Fruit fly (Drosophila melanogaster) whole organism, embryonic: ENCODE data around the gene mAChR-B.
A peak's percentile ranks its signal among the peaks of the same experiment; 100 is the strongest.

ENCODE experiments used
- Ada2b ChIP-seq: fragments of 200-800 bp; sonication (Bioruptor generic); IDR thresholded peaks from 2 replicates; pipeline ENCODE4 v1.3.6; 2022; ENCODE audit warnings: missing biosample characterization, missing genetic modification characterization
- Atf6 ChIP-seq: fragments of 200-800 bp; sonication (Bioruptor generic); IDR thresholded peaks from 2 replicates; pipeline ENCODE4 v1.3.6; 2022; ENCODE audit warnings: missing biosample characterization, missing genetic modification characterization
- B-H2 ChIP-seq: fragments of 200-800 bp; sonication (Bioruptor generic); optimal IDR thresholded peaks from 2 replicates; lab custom pipeline; 2018; ENCODE audit warnings: missing biosample characterization, mild to moderate bottlenecking, missing genetic modification characterization
- Bteb2 ChIP-seq: fragments of 200-800 bp; sonication (Bioruptor generic); optimal IDR thresholded peaks from 2 replicates; lab custom pipeline; 2016; ENCODE audit warnings: missing biosample characterization, missing genetic modification characterization
- CG10209 ChIP-seq: fragments of 200-800 bp; sonication (Bioruptor generic); optimal IDR thresholded peaks from 3 replicates; lab custom pipeline; 2017; ENCODE audit warnings: missing biosample characterization, mild to moderate bottlenecking, missing genetic modification characterization, missing genetic modification reagents
- CG10462 ChIP-seq: fragments of 200-800 bp; sonication (Bioruptor generic); optimal IDR thresholded peaks from 2 replicates; lab custom pipeline; 2016; ENCODE audit warnings: missing biosample characterization, missing genetic modification characterization
- CG10654 ChIP-seq: fragments of 200-800 bp; sonication (Bioruptor generic); optimal IDR thresholded peaks from 2 replicates; lab custom pipeline; 2016; ENCODE audit warnings: missing biosample characterization, missing genetic modification characterization
- CG10979 ChIP-seq: fragments of 200-800 bp; sonication (Bioruptor generic); optimal IDR thresholded peaks from 2 replicates; lab custom pipeline; 2018; ENCODE audit warnings: missing biosample characterization, mild to moderate bottlenecking, missing genetic modification characterization, moderate library complexity
- CG12769 ChIP-seq: fragments of 200-800 bp; sonication (Bioruptor generic); optimal IDR thresholded peaks from 2 replicates; lab custom pipeline; 2019; ENCODE audit warnings: missing biosample characterization, mild to moderate bottlenecking, missing genetic modification characterization, moderate library complexity
- CG13123 ChIP-seq: fragments of 200-800 bp; sonication (Bioruptor generic); optimal IDR thresholded peaks from 2 replicates; lab custom pipeline; 2016; ENCODE audit warnings: missing biosample characterization, missing genetic modification characterization
- CG13775 ChIP-seq: fragments of 200-800 bp; sonication (Bioruptor generic); optimal IDR thresholded peaks from 3 replicates; lab custom pipeline; 2017; ENCODE audit warnings: missing biosample characterization, mild to moderate bottlenecking, missing genetic modification characterization
- CG13894 ChIP-seq: fragments of 200-800 bp; sonication (Bioruptor generic); optimal IDR thresholded peaks from 3 replicates; lab custom pipeline; 2018; ENCODE audit warnings: missing biosample characterization, mild to moderate bottlenecking, missing genetic modification characterization, moderate library complexity
- CG14965 ChIP-seq: fragments of 200-800 bp; sonication (Bioruptor generic); optimal IDR thresholded peaks from 2 replicates; lab custom pipeline; 2016; ENCODE audit warnings: missing biosample characterization, missing genetic modification characterization, borderline replicate concordance
- CG1603 ChIP-seq: fragments of 200-800 bp; sonication (Bioruptor generic); optimal IDR thresholded peaks from 2 replicates; lab custom pipeline; 2019; ENCODE audit warnings: missing biosample characterization, mild to moderate bottlenecking, missing genetic modification characterization, moderate library complexity
- CG1647 ChIP-seq: fragments of 200-800 bp; sonication (Bioruptor generic); optimal IDR thresholded peaks from 3 replicates; lab custom pipeline; 2016; ENCODE audit warnings: missing biosample characterization, missing genetic modification characterization
- CG16779 ChIP-seq: fragments of 200-800 bp; sonication (Bioruptor generic); IDR thresholded peaks from 2 replicates; pipeline ENCODE4 v1.3.6; 2022; ENCODE audit warnings: missing biosample characterization, missing genetic modification characterization
- CG16815 ChIP-seq: fragments of 200-800 bp; sonication (Bioruptor generic); optimal IDR thresholded peaks from 3 replicates; lab custom pipeline; 2017; ENCODE audit warnings: missing biosample characterization, mild to moderate bottlenecking, missing genetic modification characterization
- CG2116 ChIP-seq: fragments of 200-800 bp; sonication (Bioruptor generic); optimal IDR thresholded peaks from 3 replicates; lab custom pipeline; 2018; ENCODE audit warnings: missing biosample characterization, mild to moderate bottlenecking, missing genetic modification characterization
- CG2202 ChIP-seq: fragments of 200-800 bp; sonication (Bioruptor generic); optimal IDR thresholded peaks from 2 replicates; lab custom pipeline; 2018; ENCODE audit warnings: missing biosample characterization, mild to moderate bottlenecking, missing genetic modification characterization
- CG34422 ChIP-seq: fragments of 200-800 bp; sonication (Bioruptor generic); IDR thresholded peaks from 3 replicates; pipeline ENCODE4 v1.3.6; 2022; ENCODE audit warnings: missing biosample characterization, missing genetic modification characterization
- CG3847 ChIP-seq: fragments of 200-800 bp; sonication (Bioruptor generic); IDR thresholded peaks from 2 replicates; pipeline ENCODE4 v1.3.6; 2022; ENCODE audit warnings: missing biosample characterization, missing genetic modification characterization
- CG6813 ChIP-seq: fragments of 200-800 bp; sonication (Bioruptor generic); optimal IDR thresholded peaks from 2 replicates; lab custom pipeline; 2017; ENCODE audit warnings: missing biosample characterization, missing genetic modification characterization, mild to moderate bottlenecking, moderate library complexity, missing genetic modification reagents
- CrebB ChIP-seq: fragments of 200-800 bp; sonication (Bioruptor generic); optimal IDR thresholded peaks from 3 replicates; lab custom pipeline; 2018; ENCODE audit warnings: missing biosample characterization, mild to moderate bottlenecking, missing genetic modification characterization
- Dip2 ChIP-seq: fragments of 200-800 bp; sonication (Bioruptor generic); IDR thresholded peaks from 2 replicates; pipeline ENCODE4 v1.3.6; 2022; ENCODE audit warnings: missing biosample characterization, missing genetic modification characterization
- Dref ChIP-seq: fragments of 200-800 bp; sonication (Bioruptor generic); IDR thresholded peaks from 2 replicates; pipeline ENCODE4 v1.3.6; 2022; ENCODE audit warnings: missing biosample characterization, missing genetic modification characterization
- Drgx ChIP-seq: fragments of 200-800 bp; sonication (Bioruptor generic); IDR thresholded peaks from 2 replicates; pipeline ENCODE4 v1.3.6; 2022; ENCODE audit warnings: missing biosample characterization, missing genetic modification characterization
- HLH4C ChIP-seq: fragments of 200-800 bp; sonication (Bioruptor generic); IDR thresholded peaks from 3 replicates; pipeline ENCODE4 v1.3.6; 2022; ENCODE audit warnings: missing biosample characterization, missing genetic modification characterization; ENCODE audit not compliant: partially characterized antibody
- Hr39 ChIP-seq: fragments of >200 bp; optimal IDR thresholded peaks from 2 replicates; lab custom pipeline; 2017
- Max ChIP-seq: fragments of 200-800 bp; sonication (Bioruptor generic); optimal IDR thresholded peaks from 2 replicates; lab custom pipeline; 2016; ENCODE audit warnings: missing biosample characterization, mild to moderate bottlenecking, missing genetic modification characterization
- NC2β ChIP-seq: fragments of 200-800 bp; sonication (Bioruptor generic); optimal IDR thresholded peaks from 2 replicates; lab custom pipeline; 2016; ENCODE audit warnings: missing biosample characterization, missing genetic modification characterization
- Opbp ChIP-seq: fragments of 200-800 bp; sonication (Bioruptor generic); IDR thresholded peaks from 3 replicates; pipeline ENCODE4 v1.3.6; 2022; ENCODE audit warnings: missing biosample characterization, missing genetic modification characterization; ENCODE audit not compliant: partially characterized antibody
- Optix ChIP-seq: fragments of 200-800 bp; sonication (Bioruptor generic); IDR thresholded peaks from 3 replicates; pipeline ENCODE4 v1.3.6; 2022; ENCODE audit warnings: missing biosample characterization, missing genetic modification characterization
- amos ChIP-seq: fragments of 200-800 bp; sonication (Bioruptor generic); IDR thresholded peaks from 2 replicates; pipeline ENCODE4 v1.3.6; 2022; ENCODE audit warnings: missing biosample characterization, missing genetic modification characterization; ENCODE audit not compliant: partially characterized antibody
- dati ChIP-seq: fragments of 200-800 bp; sonication (Bioruptor generic); IDR thresholded peaks from 2 replicates; pipeline ENCODE4 v1.3.6; 2022; ENCODE audit warnings: missing biosample characterization, missing genetic modification characterization
- dm ChIP-seq: fragments of 200-800 bp; sonication (Bioruptor generic); optimal IDR thresholded peaks from 3 replicates; lab custom pipeline; 2016; ENCODE audit warnings: missing biosample characterization, missing genetic modification characterization
- emc ChIP-seq: fragments of 200-800 bp; sonication (Bioruptor generic); optimal IDR thresholded peaks from 2 replicates; lab custom pipeline; 2016; ENCODE audit warnings: missing biosample characterization, missing genetic modification characterization
- eyg ChIP-seq: fragments of 200-800 bp; sonication (Bioruptor generic); optimal IDR thresholded peaks from 3 replicates; lab custom pipeline; 2016; ENCODE audit warnings: missing biosample characterization, missing genetic modification characterization
- gsb ChIP-seq: fragments of 200-800 bp; sonication (Bioruptor generic); IDR thresholded peaks from 2 replicates; pipeline ENCODE4 v1.3.6; 2022; ENCODE audit warnings: missing biosample characterization, missing genetic modification characterization
- ind ChIP-seq: fragments of 200-800 bp; sonication (Bioruptor generic); optimal IDR thresholded peaks from 3 replicates; lab custom pipeline; 2016; ENCODE audit warnings: missing biosample characterization, missing genetic modification characterization
- lbe ChIP-seq: fragments of 200-800 bp; sonication (Bioruptor generic); optimal IDR thresholded peaks from 2 replicates; lab custom pipeline; 2016; ENCODE audit warnings: missing biosample characterization, mild to moderate bottlenecking, missing genetic modification characterization
- maf-S ChIP-seq: fragments of 200-800 bp; sonication (Bioruptor generic); optimal IDR thresholded peaks from 2 replicates; lab custom pipeline; 2016; ENCODE audit warnings: missing biosample characterization, missing genetic modification characterization
- nau ChIP-seq: fragments of 200-800 bp; sonication (Bioruptor generic); optimal IDR thresholded peaks from 3 replicates; lab custom pipeline; 2017; ENCODE audit warnings: missing biosample characterization, mild to moderate bottlenecking, missing genetic modification characterization, missing genetic modification reagents
- odd ChIP-seq: fragments of 200-800 bp; sonication (Bioruptor generic); optimal IDR thresholded peaks from 2 replicates; lab custom pipeline; 2017; ENCODE audit warnings: missing biosample characterization, mild to moderate bottlenecking, missing genetic modification characterization
- sc ChIP-seq, 3 experiments: fragments of >200 bp in 2 of 3; fragments of 200-800 bp in 1 of 3; sonication (Bioruptor generic) in 1 of 3; optimal IDR thresholded peaks; 2 replicates in 2 of 3; 3 replicates in 1 of 3; lab custom pipeline; 2017; ENCODE audit warnings: mild to moderate bottlenecking in 1 of 3, missing biosample characterization in 1 of 3, missing genetic modification characterization in 1 of 3, missing genetic modification reagents in 1 of 3
- slou ChIP-seq: fragments of 200-800 bp; sonication (Bioruptor generic); optimal IDR thresholded peaks from 3 replicates; lab custom pipeline; 2016; ENCODE audit warnings: missing biosample characterization, missing genetic modification characterization
- so ChIP-seq: fragments of 200-800 bp; sonication (Bioruptor generic); IDR thresholded peaks from 3 replicates; pipeline ENCODE4 v1.3.6; 2022; ENCODE audit warnings: missing biosample characterization, missing genetic modification characterization
- stc ChIP-seq: fragments of 200-800 bp; sonication (Bioruptor generic); IDR thresholded peaks from 2 replicates; pipeline ENCODE4 v1.3.6; 2022; ENCODE audit warnings: missing biosample characterization, missing genetic modification characterization
- sug ChIP-seq: fragments of 200-800 bp; optimal IDR thresholded peaks from 2 replicates; lab custom pipeline; 2019; ENCODE audit warnings: missing biosample characterization, mild to moderate bottlenecking, missing genetic modification characterization, moderate library complexity
- wor ChIP-seq: fragments of 200-800 bp; sonication (Bioruptor generic); IDR thresholded peaks from 2 replicates; pipeline ENCODE4 v1.3.6; 2022; ENCODE audit warnings: missing biosample characterization, missing genetic modification characterization

Gene mAChR-B

DNA sequence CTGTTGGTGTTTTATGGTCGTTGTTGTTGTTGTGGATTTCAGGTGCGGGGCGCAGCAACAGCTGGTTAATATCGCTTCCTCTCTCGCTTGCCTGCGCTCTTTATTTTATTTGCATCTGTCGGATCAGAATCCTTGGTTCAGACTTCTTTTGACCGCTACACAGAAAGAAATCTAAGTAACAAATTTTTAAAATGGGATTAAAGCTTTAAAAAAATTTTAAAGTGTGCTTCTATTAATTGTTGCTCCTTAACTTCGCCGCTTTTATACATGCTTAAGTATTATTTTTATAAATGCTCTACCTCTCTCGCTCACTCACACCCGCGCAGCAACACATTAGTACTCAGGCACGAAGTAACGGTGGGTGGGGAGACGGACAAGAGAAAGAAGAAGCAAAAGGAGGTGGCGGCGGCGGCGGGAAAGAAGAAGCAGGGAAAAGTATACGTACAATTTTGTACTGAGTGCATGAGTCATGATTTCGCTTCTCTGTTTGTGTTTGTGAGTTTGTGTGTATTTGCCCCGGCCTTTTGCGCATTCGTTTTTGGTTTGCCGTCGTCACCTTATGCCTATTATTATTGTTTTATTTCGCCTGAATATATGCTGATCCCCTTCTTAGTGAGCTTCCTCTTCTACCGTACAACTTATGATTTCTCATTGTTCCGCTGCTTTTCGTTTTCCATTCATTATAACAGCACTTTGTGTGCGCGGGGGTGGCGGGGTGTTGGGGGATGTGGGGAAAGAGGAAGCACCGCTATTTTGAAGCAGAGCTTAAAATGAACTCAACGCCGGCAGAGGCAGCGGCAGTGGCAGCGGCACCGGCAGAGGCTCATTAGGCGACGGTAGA is 55.0 kb downstream of the mAChR-B start (continued):
- TF ChIP-seq nau: peak; percentile 85
- TF ChIP-seq CG16779 (GFP tag; lab: Robert Waterston, UW): peak; percentile 45; the same call in 1 of the 2 replicates
- TF ChIP-seq Dref (GFP tag; lab: Robert Waterston, UW): no peak
- no peak for TF ChIP-seq Dip2 (GFP tag; lab: Robert Waterston, UW)
- peak; percentile 82 for TF ChIP-seq Optix
- peak; percentile 71 for TF ChIP-seq Drgx (GFP tag; lab: Robert Waterston, UW)
- peak; percentile 70 for TF ChIP-seq CG1603 (tag; lab: Kevin White, UChicago)
- peak; percentile 58 for TF ChIP-seq odd (GFP tag; lab: Kevin White, UChicago)
- peak; percentile 49 for TF ChIP-seq CG13123
- peak; percentile 37 for TF ChIP-seq slou
- no peak for TF ChIP-seq CG14965 (GFP tag; lab: Kevin White, UChicago)
- peak; percentile 63 for TF ChIP-seq CG13894 (tag; lab: Kevin White, UChicago)
- TF ChIP-seq CG10979 (tag; lab: Kevin White, UChicago): peak; percentile 89
- TF ChIP-seq CG6813 (GFP tag; lab: Kevin White, UChicago): peak; percentile 86
- peak; percentile 48 for TF ChIP-seq CG16815
- TF ChIP-seq CG10654 (GFP tag; lab: Kevin White, UChicago): peak; percentile 69
- peak; percentile 80 for TF ChIP-seq Atf6 (GFP tag; lab: Robert Waterston, UW)
- peak; percentile 76 for TF ChIP-seq ind (GFP tag; lab: Kevin White, UChicago)
- TF ChIP-seq HLH4C: no peak
- peak; percentile 88 for TF ChIP-seq lbe (GFP tag; lab: Kevin White, UChicago)
- no peak for TF ChIP-seq dati (GFP tag; lab: Robert Waterston, UW)
- TF ChIP-seq Hr39: no peak
- TF ChIP-seq CG12769 (tag; lab: Kevin White, UChicago): peak; percentile 67
- TF ChIP-seq amos: no peak
- TF ChIP-seq B-H2 (GFP tag; lab: Kevin White, UChicago): peak; percentile 26
- TF ChIP-seq eyg (GFP tag; lab: Kevin White, UChicago): peak; percentile 73
- TF ChIP-seq CG10462 (GFP tag; lab: Kevin White, UChicago): peak; percentile 44
- TF ChIP-seq wor: no peak
- peak; percentile 77 for TF ChIP-seq Ada2b (GFP tag; lab: Robert Waterston, UW)
- TF ChIP-seq sc (optimal IDR thresholded peaks at IDR 0.05; lab: Kevin White, UChicago): no peak
- TF ChIP-seq sc (GFP tag; optimal IDR thresholded peaks at IDR 0.05; lab: Kevin White, UChicago): peak; percentile 54
- TF ChIP-seq CG2116 (GFP tag; lab: Kevin White, UChicago): peak; percentile 67
- TF ChIP-seq Max (GFP tag; lab: Kevin White, UChicago): peak; percentile 75
- peak; percentile 78 for TF ChIP-seq CG13775 (GFP tag; lab: Kevin White, UChicago)
- peak; percentile 79 for TF ChIP-seq CG1647
- TF ChIP-seq Opbp (GFP tag; lab: Robert Waterston, UW): no peak
- peak; percentile 75 for TF ChIP-seq Bteb2
- peak; percentile 37 for TF ChIP-seq maf-S
- peak; percentile 81 for TF ChIP-seq CG34422 (GFP tag; lab: Robert Waterston, UW)
- peak; percentile 57 for TF ChIP-seq dm (GFP tag; lab: Kevin White, UChicago)
- TF ChIP-seq sug: peak; percentile 53
- TF ChIP-seq emc: peak; percentile 32
- TF ChIP-seq NC2β (GFP tag; lab: Kevin White, UChicago): peak; percentile 78
- TF ChIP-seq stc: peak; percentile 85
- peak; percentile 47; the same call in 1 of the 2 replicates for TF ChIP-seq gsb (GFP tag; lab: Robert Waterston, UW)
- TF ChIP-seq CG3847: peak; percentile 68
- peak; percentile 46 for TF ChIP-seq CrebB (tag; lab: Kevin White, UChicago)
- TF ChIP-seq CG2202: peak; percentile 41
- peak; percentile 78; the same call in 2 of the 3 replicates for TF ChIP-seq so
- TF ChIP-seq CG10209 (GFP tag; lab: Kevin White, UChicago): peak; percentile 82
